Fruit fly (Drosophila melanogaster) S2 (cell line): ENCODE results near the gene Uros2.

ENCODE experiments used
- CG8478 ChIP-seq: fragments of >200 bp; optimal IDR thresholded peaks from 2 replicates; lab custom pipeline; 2018
- CTCF ChIP-seq, 2 experiments: fragments of >200 bp; optimal IDR thresholded peaks; 2 replicates each; lab custom pipeline; 2018

Uros2 gene

DNA sequence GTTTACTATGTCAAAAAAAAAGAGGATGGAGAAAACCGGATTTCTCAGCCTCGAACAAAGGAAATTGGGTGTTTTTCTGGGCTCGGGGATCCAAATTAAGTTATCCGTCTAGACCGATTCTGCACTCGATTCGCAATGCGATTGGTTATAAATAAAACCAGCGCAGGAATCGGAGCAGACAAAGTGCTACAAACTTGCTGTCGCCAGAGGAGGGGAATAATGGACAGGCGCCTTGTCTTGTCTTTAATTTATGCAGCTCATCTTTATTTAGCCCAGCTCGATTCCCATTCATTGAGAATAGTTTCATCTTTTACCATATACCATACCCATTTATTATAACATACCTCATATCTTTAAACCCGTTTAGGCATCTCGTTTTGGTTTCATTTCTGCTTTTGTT lies 16.4 kb downstream of the Uros2 start:
- TF ChIP-seq CG8478 (lab: Kevin White, UChicago) (no peak), CTCF (optimal IDR thresholded peaks at IDR 0.05; lab: Kevin White, UChicago) (no peak)

DNA sequence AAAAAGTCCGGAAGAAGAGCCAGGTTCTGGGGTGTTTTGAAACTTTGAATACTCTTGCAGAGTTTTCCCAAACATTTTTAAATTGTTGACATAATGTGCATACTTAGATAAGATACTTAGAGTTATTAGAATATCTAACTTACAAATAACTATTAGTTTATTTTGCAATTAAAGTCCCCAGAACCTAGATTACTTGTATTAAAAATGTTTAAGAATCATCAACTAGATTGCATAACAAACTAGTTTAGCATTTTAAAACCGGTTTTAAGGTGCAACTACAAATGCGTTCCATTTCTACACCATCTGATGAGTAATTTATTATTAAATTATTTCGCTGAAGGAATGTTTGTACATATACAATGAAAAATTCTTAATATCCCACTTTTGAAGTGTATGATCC lies 18.0 kb downstream of the Uros2 start:
- TF ChIP-seq CTCF (optimal IDR thresholded peaks at IDR 0.05; lab: Kevin White, UChicago) (no peak), CG8478 (lab: Kevin White, UChicago) (no peak)

DNA sequence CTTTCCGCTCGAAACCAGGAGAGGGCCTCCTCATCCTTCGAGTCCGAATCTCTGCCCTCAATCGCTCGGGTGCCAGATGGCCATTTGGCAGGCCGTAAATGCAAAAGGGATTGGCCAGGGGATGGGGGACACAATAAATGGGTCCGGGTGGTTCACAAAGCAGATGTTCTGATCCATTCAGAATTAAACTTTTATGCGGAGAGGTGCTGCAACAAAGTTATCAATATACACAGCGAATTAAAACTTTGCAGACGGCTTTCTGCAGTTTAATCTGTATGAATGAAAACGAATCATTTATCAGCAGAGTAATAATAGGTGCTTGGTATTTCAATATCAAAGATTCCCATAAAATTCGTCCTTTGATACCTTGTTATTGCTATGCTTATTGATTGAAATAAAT lies 19.0 kb downstream of the Uros2 start:
- TF ChIP-seq CTCF (optimal IDR thresholded peaks at IDR 0.05; lab: Kevin White, UChicago) (no peak), CG8478 (lab: Kevin White, UChicago) (no peak)

DNA sequence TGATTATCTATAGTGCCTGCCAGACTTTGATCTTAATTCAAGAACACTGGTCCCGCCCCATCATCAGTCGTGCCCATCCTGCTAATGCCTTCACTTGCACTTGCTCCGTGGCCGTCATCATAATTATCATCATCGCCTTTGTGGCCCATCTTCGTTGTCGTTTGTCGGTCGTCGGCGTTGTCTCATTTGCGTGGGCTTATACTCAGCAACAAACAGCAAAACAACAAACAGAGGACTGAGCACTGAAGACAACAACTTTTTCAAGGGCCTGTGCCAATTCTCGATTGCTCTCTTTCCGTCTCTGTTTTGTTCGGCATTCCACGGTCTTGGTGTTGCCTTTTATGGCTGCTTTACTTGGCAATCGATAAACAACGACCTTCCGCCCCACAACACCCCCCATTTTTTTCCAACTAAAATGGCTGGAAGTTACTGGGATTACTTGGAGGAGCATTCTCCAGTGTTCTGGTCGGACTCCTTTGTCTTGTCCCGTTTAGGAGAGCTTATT lies 19.6 kb downstream of the Uros2 start:
- TF ChIP-seq CTCF (optimal IDR thresholded peaks at IDR 0.05; lab: Kevin White, UChicago) (no peak), CG8478 (lab: Kevin White, UChicago) (no peak)

DNA sequence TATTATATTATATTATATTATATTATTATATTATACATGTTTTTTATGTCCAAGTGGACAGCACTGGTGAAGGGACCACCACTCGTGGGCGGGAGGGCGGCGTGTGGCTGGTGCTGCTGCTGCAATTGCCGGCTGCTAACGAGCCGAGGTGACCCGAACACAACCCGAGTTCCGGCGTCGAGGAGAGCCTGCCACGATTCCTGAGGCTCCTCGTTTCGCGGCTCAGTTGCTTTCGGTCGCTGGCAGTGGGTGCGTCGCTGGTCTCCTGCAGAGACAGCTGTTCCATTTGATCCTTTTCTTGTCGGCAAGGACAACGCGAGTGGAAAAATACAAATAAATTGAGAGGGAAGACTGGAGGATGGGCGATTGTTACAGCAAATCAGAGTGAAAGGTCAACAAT lies 22.0 kb downstream of the Uros2 start:
- TF ChIP-seq CG8478 (lab: Kevin White, UChicago) (no peak), CTCF (optimal IDR thresholded peaks at IDR 0.05; lab: Kevin White, UChicago) (no peak)

DNA sequence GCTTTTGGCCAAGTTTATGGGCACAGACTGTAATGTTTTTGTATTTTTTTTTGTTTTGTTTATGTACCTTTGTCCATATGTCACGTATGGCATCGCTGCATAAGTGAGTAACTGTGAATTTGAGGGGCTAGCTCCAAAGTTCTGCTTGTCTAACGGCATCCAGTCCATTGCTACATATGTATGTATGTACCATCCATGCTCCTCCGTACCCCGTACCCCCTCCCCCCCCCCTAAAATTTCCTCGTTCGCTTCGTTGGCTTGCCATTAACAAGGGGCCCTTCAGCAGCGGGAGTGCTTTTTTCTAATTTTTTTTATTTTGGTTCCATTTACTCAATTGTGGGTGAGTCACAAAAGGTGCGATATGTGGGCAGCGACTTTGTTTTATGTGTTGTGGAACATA lies 25.8 kb downstream of the Uros2 start:
- TF ChIP-seq CG8478 (lab: Kevin White, UChicago) (no peak), CTCF (optimal IDR thresholded peaks at IDR 0.05; lab: Kevin White, UChicago) (no peak)

DNA sequence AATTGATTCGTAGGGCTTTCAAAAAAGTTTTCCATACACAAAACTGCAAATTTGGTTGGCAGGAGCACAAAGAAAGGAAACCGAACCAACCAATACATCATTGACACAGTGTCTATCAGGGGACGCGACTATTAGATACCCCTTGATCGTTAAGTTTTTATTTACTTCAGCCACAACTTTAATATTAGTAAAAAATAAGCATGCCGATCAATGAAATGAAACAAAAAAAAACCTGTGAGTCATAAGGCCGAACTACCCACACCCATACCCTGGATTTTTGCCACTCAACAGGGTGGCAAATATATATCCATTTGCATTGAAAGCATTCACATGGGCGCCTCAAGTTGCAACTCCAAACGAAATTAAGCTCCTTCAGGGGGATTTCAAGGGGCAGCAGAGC lies 28.0 kb downstream of the Uros2 start:
- no peak for TF ChIP-seq CG8478 (lab: Kevin White, UChicago)
- no peak for TF ChIP-seq CTCF (optimal IDR thresholded peaks at IDR 0.05; lab: Kevin White, UChicago)

DNA sequence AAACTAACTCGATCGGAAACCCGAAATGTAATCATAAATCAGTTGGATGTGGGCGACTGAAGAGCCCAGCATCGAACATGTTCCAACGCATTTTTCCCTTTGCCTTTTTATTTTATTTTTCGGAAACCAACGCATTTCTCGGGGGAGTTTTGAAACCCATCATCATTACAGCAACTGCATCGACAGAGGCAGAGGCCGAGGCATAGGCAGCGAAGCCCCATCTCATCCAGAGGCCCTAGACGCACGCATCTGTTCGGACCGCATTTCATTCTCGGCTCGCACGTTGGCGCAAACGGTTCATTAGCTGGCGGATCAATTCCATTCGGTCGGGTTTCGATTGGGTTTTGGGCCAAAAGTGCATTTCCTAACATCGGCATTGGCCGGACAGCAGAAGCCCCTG lies 37.2 kb downstream of the Uros2 start, which contains the start of gene CG4576:
TSS of gene CG4576 (plus strand) at position 227 of the 400 bp plus-strand sequence.
- TF ChIP-seq CTCF (optimal IDR thresholded peaks at IDR 0.05; lab: Kevin White, UChicago) (no peak), CG8478 (lab: Kevin White, UChicago) (no peak)

DNA sequence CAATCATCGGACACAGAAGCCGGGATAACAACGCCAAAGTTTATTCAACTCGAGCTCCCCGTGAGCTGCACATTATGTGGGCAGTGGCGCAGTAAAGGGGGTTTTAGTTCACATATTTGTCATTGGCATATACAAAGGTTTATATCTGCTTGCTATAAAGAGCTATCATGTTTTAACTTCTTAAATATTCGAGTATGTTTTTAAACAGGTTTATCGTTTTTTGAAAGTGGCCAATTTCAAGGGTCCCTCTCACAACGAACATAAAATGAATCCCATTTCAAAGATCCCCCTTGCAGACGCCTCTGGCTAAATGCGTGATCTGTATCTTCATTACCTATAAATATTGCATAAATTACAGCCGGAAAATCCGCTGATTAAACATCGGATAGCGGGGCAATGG lies 39.2 kb downstream of the Uros2 start:
- TF ChIP-seq CG8478 (lab: Kevin White, UChicago): no peak
- no peak for TF ChIP-seq CTCF (optimal IDR thresholded peaks at IDR 0.05; lab: Kevin White, UChicago)

DNA sequence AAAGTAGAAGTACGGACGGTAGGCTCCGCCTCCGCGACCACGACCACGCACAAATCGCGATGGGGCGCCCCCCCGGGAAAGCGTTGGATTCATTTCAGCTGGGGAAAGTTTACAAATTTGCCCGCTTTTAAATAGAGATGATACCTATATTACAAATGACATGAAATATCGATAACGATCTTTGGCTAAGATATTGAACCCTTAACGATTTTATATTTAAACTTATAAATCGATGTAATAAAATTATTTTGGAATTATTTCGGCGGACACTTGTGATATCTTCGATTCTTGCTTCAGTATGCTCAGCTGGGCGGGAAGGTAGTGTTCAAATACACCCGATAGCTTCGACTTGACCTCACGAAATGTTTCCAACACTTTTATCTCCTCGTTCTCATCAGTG lies 44.2 kb downstream of the Uros2 start, which contains the start of gene rec:
TSS of gene rec (minus strand) at position 108 of the 400 bp plus-strand sequence.
- TF ChIP-seq CG8478 (lab: Kevin White, UChicago): no peak
- TF ChIP-seq CTCF (optimal IDR thresholded peaks at IDR 0.05; lab: Kevin White, UChicago): no peak

DNA sequence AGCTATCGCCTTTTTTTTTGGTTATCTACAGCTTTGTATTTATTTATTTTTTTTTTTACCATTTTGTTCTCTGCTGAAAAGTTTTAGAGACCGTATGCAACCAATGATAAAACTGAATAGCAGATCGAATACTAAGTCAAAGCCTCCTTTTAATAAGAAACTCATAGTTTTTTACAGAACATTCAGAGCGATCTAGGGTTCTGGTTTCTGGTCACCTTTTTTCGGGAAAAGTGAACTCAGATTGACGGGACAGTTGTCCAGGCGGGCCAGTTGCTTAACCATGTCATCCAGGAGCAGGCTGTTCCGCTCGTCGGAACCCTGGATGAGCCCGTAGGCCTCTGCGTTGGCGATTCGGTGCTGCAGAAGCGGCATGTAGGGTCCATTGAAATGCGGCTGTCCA lies 45.0 kb downstream of the Uros2 start, which contains the start of gene CG43318:
TSS of gene CG43318 (minus strand) at position 101 of the 400 bp plus-strand sequence.
- no peak for TF ChIP-seq CG8478 (lab: Kevin White, UChicago)
- TF ChIP-seq CTCF (optimal IDR thresholded peaks at IDR 0.05; lab: Kevin White, UChicago): no peak

DNA sequence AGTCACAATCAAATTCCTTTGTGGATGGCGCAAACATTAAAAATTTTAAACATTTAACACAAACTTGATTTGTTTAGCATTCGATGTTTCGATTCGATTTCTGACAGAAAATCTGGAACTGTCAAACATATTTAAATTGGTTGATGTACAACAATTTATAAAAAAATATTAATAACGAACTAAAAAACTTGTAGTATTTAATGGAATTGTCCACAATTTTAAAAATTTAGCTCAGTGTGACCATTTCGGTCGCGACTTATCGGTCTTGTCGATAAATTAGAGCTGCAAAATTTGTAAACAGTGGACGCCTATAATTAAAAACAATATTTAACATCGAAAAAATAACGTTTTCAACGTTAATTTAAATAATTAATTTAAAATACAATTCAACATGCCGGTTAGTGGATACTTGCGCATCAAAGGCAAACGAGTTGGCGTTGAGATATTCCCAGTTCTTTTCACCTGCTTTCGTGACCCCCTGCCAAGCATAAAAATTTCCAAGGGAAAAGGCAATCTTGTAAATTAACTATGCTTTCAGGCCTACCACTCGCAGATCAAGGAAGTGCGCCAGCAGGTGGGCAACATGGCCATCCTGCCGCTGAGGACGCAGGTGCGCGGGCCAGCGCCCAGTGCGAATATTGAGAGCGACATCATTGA lies 46.2 kb downstream of the Uros2 start, which contains the start of the genes CG43317 and Arpc3A:
TSS of gene CG43317 (minus strand) at position 51 of the 657 bp plus-strand sequence.
TSS of gene Arpc3A (plus strand) at position 274 of the 657 bp plus-strand sequence.
- no peak for TF ChIP-seq CTCF (optimal IDR thresholded peaks at IDR 0.05; lab: Kevin White, UChicago)
- no peak for TF ChIP-seq CG8478 (lab: Kevin White, UChicago)

DNA sequence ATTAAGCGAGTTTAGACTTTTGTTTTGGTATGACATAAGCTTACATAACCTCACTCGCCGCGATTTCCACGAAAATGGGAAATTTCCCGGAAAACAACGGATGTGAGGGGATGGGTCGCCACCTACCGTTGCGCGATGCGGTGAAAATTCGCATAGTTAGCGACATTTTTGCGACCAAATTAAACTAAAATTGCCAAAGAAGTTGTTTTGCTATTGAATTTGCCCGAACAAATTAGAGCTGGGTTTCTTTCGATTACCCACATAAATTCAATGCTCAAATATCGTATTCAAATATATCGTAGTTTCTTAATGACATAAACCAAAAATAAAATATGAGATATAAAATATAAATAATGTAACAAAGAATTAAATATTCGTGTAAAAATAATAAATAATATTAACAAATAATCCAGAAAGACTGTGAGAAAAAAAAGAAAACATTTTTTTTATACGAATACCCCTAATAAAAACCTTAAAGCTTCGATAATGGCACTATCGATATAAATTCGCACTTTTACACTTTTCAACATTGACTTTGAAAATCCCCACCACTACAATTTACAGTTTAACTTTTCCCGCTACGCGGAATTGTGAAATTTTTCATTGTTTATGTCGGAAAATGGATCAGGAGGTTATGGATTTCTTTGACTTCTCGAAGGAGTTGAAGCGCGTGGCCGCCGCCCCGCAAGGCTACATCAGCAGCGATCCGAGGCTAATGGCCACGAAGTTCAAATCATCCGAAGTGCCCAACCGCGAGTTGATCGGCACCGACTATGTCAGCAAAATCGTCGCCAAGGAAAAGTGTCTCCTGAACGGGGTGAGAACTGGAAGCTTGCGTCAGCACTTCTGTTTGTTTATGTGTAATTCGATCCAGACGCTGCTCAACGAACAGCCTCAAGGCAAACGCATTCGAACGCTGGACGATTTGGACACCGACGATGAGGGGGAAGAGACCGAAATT lies 48.8 kb downstream of the Uros2 start, which contains the start of the genes ND-23 and spn-E:
TSS of gene ND-23 (minus strand) at position 254 of the 961 bp plus-strand sequence.
TSS of gene spn-E (plus strand) at position 556 of the 961 bp plus-strand sequence.
- TF ChIP-seq CG8478 (lab: Kevin White, UChicago) (no peak), CTCF (optimal IDR thresholded peaks at IDR 0.05; lab: Kevin White, UChicago) (no peak)
